Fruit fly (Drosophila melanogaster): ENCODE data around the gene Mnat9.

DNA sequence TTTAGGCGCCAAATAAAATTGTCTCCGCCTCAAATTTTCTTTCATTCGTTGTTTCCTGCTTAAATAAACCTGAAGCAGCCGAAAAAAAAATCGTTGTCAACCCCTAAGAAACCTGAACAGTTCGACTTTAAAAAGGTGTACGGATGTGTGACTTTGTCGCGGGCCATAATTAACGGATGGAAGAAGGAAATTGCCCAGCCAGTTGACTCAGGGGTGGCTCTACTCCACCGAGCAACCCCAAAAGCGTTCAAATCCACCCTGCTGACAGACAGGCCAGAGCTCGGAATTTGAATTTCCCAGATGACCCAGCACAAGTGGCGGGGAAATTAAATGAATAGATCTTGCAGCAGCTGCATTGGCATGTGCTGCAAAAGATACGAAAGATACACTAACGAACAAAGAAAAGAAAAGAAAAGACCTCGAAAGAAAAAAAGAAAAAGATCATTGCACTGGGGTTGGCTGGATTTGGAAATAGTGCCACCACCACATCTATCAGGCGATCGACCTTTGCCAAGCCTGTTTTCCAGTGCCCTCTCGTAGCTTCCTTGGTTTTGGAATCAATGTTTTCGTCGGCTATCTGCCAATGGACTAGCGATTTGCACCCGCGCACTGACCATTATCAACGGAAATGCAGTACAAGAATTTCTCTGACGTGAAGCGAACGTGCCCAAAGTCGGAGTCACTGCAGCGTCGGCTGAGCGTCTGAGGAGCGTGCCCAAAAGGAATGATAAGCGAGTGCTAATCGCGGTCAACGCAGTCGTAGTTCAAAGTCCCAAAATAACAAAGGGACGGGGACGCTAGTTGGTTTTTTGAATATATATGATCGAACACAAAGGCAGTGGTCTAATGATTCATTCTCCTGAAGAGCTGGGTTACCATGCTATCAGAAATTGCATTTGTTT lies 9.5 kb downstream of the Mnat9 start:
- TF ChIP-seq CG7101 (tag; optimal IDR thresholded peaks at IDR 0.05) (no peak), toe (GFP tag; optimal IDR thresholded peaks at IDR 0.05) (no peak), pad (GFP tag; optimal IDR thresholded peaks at IDR 0.05) (no peak), CG12768 (GFP tag; optimal IDR thresholded peaks at IDR 0.05) (peak; percentile 2), Clk (GFP tag; optimal IDR thresholded peaks at IDR 0.05) (no peak), Hr96 (GFP tag; optimal IDR thresholded peaks at IDR 0.05) (peak; percentile 6), CG33017 (tag; optimal IDR thresholded peaks at IDR 0.05) (no peak), bab1 (GFP tag; optimal IDR thresholded peaks at IDR 0.05) (no peak), cnc (optimal IDR thresholded peaks at IDR 0.05) (no peak), Crg-1 (GFP tag; optimal IDR thresholded peaks at IDR 0.05) (no peak), ovo (GFP tag; optimal IDR thresholded peaks at IDR 0.05) (no peak)
